Fruit fly (Drosophila melanogaster): Measurements from ENCODE around the gene CG34355.

The CG34355 gene

dm6 chr3R:23760219-23761018 is 43.2 kb upstream of the CG34355 start, which contains the start of gene SdhD (continued):
- TF ChIP-seq CG12299 (tag; optimal IDR thresholded peaks at IDR 0.05) (no peak), corto (GFP tag; optimal IDR thresholded peaks at IDR 0.05) (no peak), CG7556 (GFP tag; optimal IDR thresholded peaks at IDR 0.05) (peak; percentile 19), ind (GFP tag; optimal IDR thresholded peaks at IDR 0.05) (peak; percentile 6), CG17912 (GFP tag; optimal IDR thresholded peaks at IDR 0.05) (no peak), CG8765 (GFP tag; IDR thresholded peaks at IDR 0.05) (no peak), Ssrp (tag; optimal IDR thresholded peaks at IDR 0.05) (no peak), Hand (GFP tag; optimal IDR thresholded peaks at IDR 0.05) (no peak), scrt (GFP tag; optimal IDR thresholded peaks at IDR 0.05) (no peak), slp2 (GFP tag; optimal IDR thresholded peaks at IDR 0.05) (no peak), seq (GFP tag; IDR thresholded peaks at IDR 0.05) (no peak), CG18599 (GFP tag; optimal IDR thresholded peaks at IDR 0.05) (peak; percentile 37), Hr3 (GFP tag; optimal IDR thresholded peaks at IDR 0.05) (no peak), hkb (optimal IDR thresholded peaks at IDR 0.05) (no peak), hkb (GFP tag; IDR thresholded peaks at IDR 0.05) (no peak), chm (GFP tag; IDR thresholded peaks at IDR 0.05) (no peak), CG3407 (GFP tag; optimal IDR thresholded peaks at IDR 0.05) (no peak), Oaz (GFP tag; IDR thresholded peaks at IDR 0.05) (no peak), trem (tag; optimal IDR thresholded peaks at IDR 0.05) (peak; percentile 36), nmo (GFP tag; optimal IDR thresholded peaks at IDR 0.05) (peak; percentile 4), Pdp1 (GFP tag; optimal IDR thresholded peaks at IDR 0.05) (peak; percentile 15 to 98), CG18011 (GFP tag; optimal IDR thresholded peaks at IDR 0.05) (no peak), Lpt (GFP tag; optimal IDR thresholded peaks at IDR 0.05) (no peak), crc (GFP tag; optimal IDR thresholded peaks at IDR 0.05) (no peak), slbo (GFP tag; IDR thresholded peaks at IDR 0.05) (peak; percentile 37; the same call in 1 of the 2 replicates), Sin3A (optimal IDR thresholded peaks at IDR 0.05) (peak; percentile 3), Xbp1 (GFP tag; optimal IDR thresholded peaks at IDR 0.05) (peak; percentile 32), schlank (tag; optimal IDR thresholded peaks at IDR 0.05) (no peak), HLH3B (GFP tag; IDR thresholded peaks at IDR 0.05) (no peak), CG13775 (GFP tag; optimal IDR thresholded peaks at IDR 0.05) (no peak), Lim3 (GFP tag; IDR thresholded peaks at IDR 0.05) (no peak), tna (GFP tag; IDR thresholded peaks at IDR 0.05; ENCODE audit: partially characterized antibody) (peak; percentile 49), CHES-1-like (GFP tag; optimal IDR thresholded peaks at IDR 0.05) (no peak), CG7839 (tag; optimal IDR thresholded peaks at IDR 0.05) (peak; percentile 3), nom (GFP tag; optimal IDR thresholded peaks at IDR 0.05) (no peak), CG3847 (GFP tag; IDR thresholded peaks at IDR 0.05) (0 out of 2 replicates have a peak, but pooled peaks have one; percentile 25), bcd (GFP tag; optimal IDR thresholded peaks at IDR 0.05) (no peak), ase (GFP tag; IDR thresholded peaks at IDR 0.05) (no peak), mam (GFP tag; optimal IDR thresholded peaks at IDR 0.05) (peak; percentile 47), exex (tag; optimal IDR thresholded peaks at IDR 0.05) (peak; percentile 27), CG15601 (tag; optimal IDR thresholded peaks at IDR 0.05) (no peak), Abd-B (GFP tag; optimal IDR thresholded peaks at IDR 0.05) (no peak), fd64A (GFP tag; optimal IDR thresholded peaks at IDR 0.05) (no peak), unc-4 (GFP tag; IDR thresholded peaks at IDR 0.05; ENCODE audit: partially characterized antibody) (peak; percentile 48), E2f1 (GFP tag; IDR thresholded peaks at IDR 0.05) (no peak), CG2889 (GFP tag; IDR thresholded peaks at IDR 0.05) (no peak), CG6813 (GFP tag; optimal IDR thresholded peaks at IDR 0.05) (no peak), Neu2 (GFP tag; optimal IDR thresholded peaks at IDR 0.05; ENCODE audit: borderline replicate concordance) (peak; percentile 66), CG17359 (tag; optimal IDR thresholded peaks at IDR 0.05) (peak; percentile 17)

All from whole organism, embryonic.